Fruit fly (Drosophila melanogaster) whole organism, adult: Measurements from ENCODE around the gene CG44088.

ENCODE experiments used
- CG11617 ChIP-seq: fragments of 200-800 bp; sonication (Bioruptor generic); optimal IDR thresholded peaks from 2 replicates; lab custom pipeline; 2017; ENCODE audit warnings: mild to moderate bottlenecking, missing biosample characterization, missing genetic modification reagents, missing genetic modification characterization
- CG12768 ChIP-seq: fragments of 200-800 bp; sonication (Bioruptor generic); optimal IDR thresholded peaks from 2 replicates; lab custom pipeline; 2017; ENCODE audit warnings: missing biosample characterization, missing genetic modification characterization, mild to moderate bottlenecking, moderate library complexity, missing genetic modification reagents
- CG14711 ChIP-seq: fragments of 200-800 bp; sonication (Bioruptor generic); optimal IDR thresholded peaks from 2 replicates; lab custom pipeline; 2018; ENCODE audit warnings: missing biosample characterization, mild to moderate bottlenecking, missing genetic modification characterization, moderate library complexity
- CG1620 ChIP-seq: fragments of 200-800 bp; sonication (Bioruptor generic); optimal IDR thresholded peaks from 2 replicates; lab custom pipeline; 2016; ENCODE audit warnings: missing biosample characterization, missing genetic modification characterization
- CG33017 ChIP-seq: fragments of 200-800 bp; sonication (Bioruptor generic); optimal IDR thresholded peaks from 2 replicates; lab custom pipeline; 2018; ENCODE audit warnings: missing biosample characterization, mild to moderate bottlenecking, missing genetic modification characterization, moderate library complexity
- CG5204 ChIP-seq: fragments of 200-800 bp; sonication (Bioruptor generic); optimal IDR thresholded peaks from 2 replicates; lab custom pipeline; 2016; ENCODE audit warnings: missing biosample characterization, missing genetic modification characterization
- CG7045 ChIP-seq: fragments of 200-800 bp; sonication (Bioruptor generic); optimal IDR thresholded peaks from 2 replicates; lab custom pipeline; 2017; ENCODE audit warnings: missing biosample characterization, mild to moderate bottlenecking, missing genetic modification characterization
- CG7101 ChIP-seq: fragments of 200-800 bp; sonication (Bioruptor generic); optimal IDR thresholded peaks from 2 replicates; lab custom pipeline; 2018; ENCODE audit warnings: missing biosample characterization, mild to moderate bottlenecking, missing genetic modification characterization, moderate library complexity
- Clk ChIP-seq: fragments of 200-800 bp; sonication (Bioruptor generic); optimal IDR thresholded peaks from 2 replicates; lab custom pipeline; 2017; ENCODE audit warnings: missing biosample characterization, missing genetic modification characterization
- Crg-1 ChIP-seq: fragments of 200-800 bp; sonication (Bioruptor generic); optimal IDR thresholded peaks from 2 replicates; lab custom pipeline; 2016; ENCODE audit warnings: missing biosample characterization, missing genetic modification characterization
- Hr96 ChIP-seq: fragments of 200-800 bp; sonication (Bioruptor generic); optimal IDR thresholded peaks from 2 replicates; lab custom pipeline; 2016; ENCODE audit warnings: missing biosample characterization, missing genetic modification characterization
- Mnt ChIP-seq: fragments of 200-800 bp; sonication (Bioruptor generic); optimal IDR thresholded peaks from 2 replicates; lab custom pipeline; 2016; ENCODE audit warnings: missing biosample characterization, mild to moderate bottlenecking, missing genetic modification characterization
- bab1 ChIP-seq: fragments of 200-800 bp; sonication (Bioruptor generic); optimal IDR thresholded peaks from 3 replicates; lab custom pipeline; 2019; ENCODE audit warnings: missing biosample characterization, mild to moderate bottlenecking, missing genetic modification characterization, moderate library complexity
- cic ChIP-seq: fragments of 200-800 bp; sonication (Bioruptor generic); optimal IDR thresholded peaks from 2 replicates; lab custom pipeline; 2017; ENCODE audit warnings: missing biosample characterization, mild to moderate bottlenecking, missing genetic modification characterization, moderate library complexity
- cnc ChIP-seq, 2 experiments: fragments of >200 bp; optimal IDR thresholded peaks; 2 replicates each; lab custom pipeline; 2017
- kay ChIP-seq: fragments of 200-800 bp; sonication (Bioruptor generic); peaks from one replicate; lab custom pipeline; 2016; ENCODE audit warnings: missing biosample characterization, missing genetic modification characterization, borderline replicate concordance
- ovo ChIP-seq: fragments of 200-800 bp; sonication (Bioruptor generic); optimal IDR thresholded peaks from 2 replicates; lab custom pipeline; 2016; ENCODE audit warnings: missing biosample characterization, missing genetic modification characterization
- pad ChIP-seq: fragments of 200-800 bp; sonication (Bioruptor generic); optimal IDR thresholded peaks from 3 replicates; lab custom pipeline; 2017; ENCODE audit warnings: missing biosample characterization, missing genetic modification characterization, mild to moderate bottlenecking, moderate library complexity, missing genetic modification reagents
- tj ChIP-seq: fragments of 200-800 bp; sonication (Bioruptor generic); optimal IDR thresholded peaks from 3 replicates; lab custom pipeline; 2017; ENCODE audit warnings: missing biosample characterization, mild to moderate bottlenecking, missing genetic modification characterization, moderate library complexity
- toe ChIP-seq: fragments of 200-800 bp; sonication (Bioruptor generic); optimal IDR thresholded peaks from 2 replicates; lab custom pipeline; 2016; ENCODE audit warnings: missing biosample characterization, missing genetic modification characterization

CG44088 gene

dm6 chr3R:4748888-4749717 lies 25.8 kb downstream of the CG44088 start, which contains the start of gene tacc:
TSS of gene tacc (minus strand) at chr3R:4749056.
- TF ChIP-seq Hr96 (GFP tag; lab: Kevin White, UChicago) = no peak
- TF ChIP-seq CG7101 = no peak
- TF ChIP-seq CG1620 (GFP tag; lab: Kevin White, UChicago) = no peak
- no peak for TF ChIP-seq CG7045
- no peak for TF ChIP-seq Clk (GFP tag; lab: Kevin White, UChicago)
- no peak for TF ChIP-seq bab1 (GFP tag; lab: Kevin White, UChicago)
- TF ChIP-seq cnc (optimal IDR thresholded peaks at IDR 0.05; lab: Kevin White, UChicago) = no peak
- no peak for TF ChIP-seq Mnt
- TF ChIP-seq kay (GFP tag; lab: Kevin White, UChicago) = no peak
- TF ChIP-seq CG33017 (tag; lab: Kevin White, UChicago) = no peak
- no peak for TF ChIP-seq CG11617 (GFP tag; lab: Kevin White, UChicago)
- TF ChIP-seq Crg-1 (GFP tag; lab: Kevin White, UChicago) = no peak
- TF ChIP-seq cic = no peak
- no peak for TF ChIP-seq pad (GFP tag; lab: Kevin White, UChicago)
- no peak for TF ChIP-seq ovo
- no peak for TF ChIP-seq toe (GFP tag; lab: Kevin White, UChicago)
- no peak for TF ChIP-seq CG5204 (GFP tag; lab: Kevin White, UChicago)

dm6 chr3R:4747292-4747691 lies 27.6 kb downstream of the CG44088 start:
- peak; percentile 89 for TF ChIP-seq tj
- TF ChIP-seq CG14711 (tag; lab: Kevin White, UChicago) = no peak

- TF ChIP-seq Hr96 (GFP tag; lab: Kevin White, UChicago) (no peak), CG7045 (no peak), CG12768 (GFP tag; lab: Kevin White, UChicago) (no peak), cnc (optimal IDR thresholded peaks at IDR 0.05; lab: Kevin White, UChicago) (no peak), Crg-1 (GFP tag; lab: Kevin White, UChicago) (no peak), cic (no peak), CG7101 (no peak), toe (GFP tag; lab: Kevin White, UChicago) (no peak), tj (no peak), CG14711 (tag; lab: Kevin White, UChicago) (no peak), CG5204 (GFP tag; lab: Kevin White, UChicago) (no peak)
Measured at dm6 chr3R:4746189-4746771, 28.6 kb downstream of the CG44088 start.

- TF ChIP-seq Clk (GFP tag; lab: Kevin White, UChicago) = no peak
- no peak for TF ChIP-seq kay (GFP tag; lab: Kevin White, UChicago)
- TF ChIP-seq toe (GFP tag; lab: Kevin White, UChicago) = no peak
Measured at dm6 chr3R:4745544-4745943, 29.3 kb downstream of the CG44088 start.

dm6 chr3R:4740592-4741500 lies 34.0 kb downstream of the CG44088 start:
- TF ChIP-seq kay (GFP tag; lab: Kevin White, UChicago) (peak; percentile 87), tj (peak; percentile 79), pad (GFP tag; lab: Kevin White, UChicago) (no peak)

- TF ChIP-seq CG12768 (GFP tag; lab: Kevin White, UChicago) (peak; percentile 69), pad (GFP tag; lab: Kevin White, UChicago) (peak; percentile 68), ovo (peak; percentile 18), tj (peak; percentile 54), Crg-1 (GFP tag; lab: Kevin White, UChicago) (peak; percentile 62), toe (GFP tag; lab: Kevin White, UChicago) (peak; percentile 85), kay (GFP tag; lab: Kevin White, UChicago) (peak; percentile 76), Clk (GFP tag; lab: Kevin White, UChicago) (peak; percentile 26), CG5204 (GFP tag; lab: Kevin White, UChicago) (peak; percentile 91), CG14711 (tag; lab: Kevin White, UChicago) (peak; percentile 58), CG33017 (tag; lab: Kevin White, UChicago) (peak; percentile 68), CG1620 (GFP tag; lab: Kevin White, UChicago) (peak; percentile 56), bab1 (GFP tag; lab: Kevin White, UChicago) (peak; percentile 14), cnc (optimal IDR thresholded peaks at IDR 0.05; lab: Kevin White, UChicago) (no peak), CG11617 (GFP tag; lab: Kevin White, UChicago) (peak; percentile 87), Mnt (peak; percentile 88), CG7045 (peak; percentile 73), cic (peak; percentile 57), CG7101 (peak; percentile 77), Hr96 (GFP tag; lab: Kevin White, UChicago) (peak; percentile 64)
Measured at dm6 chr3R:4739492-4740431, 35.1 kb downstream of the CG44088 start.
